Worm (Caenorhabditis elegans): ENCODE results near the gene mfsd-11.

Gene mfsd-11

DNA sequence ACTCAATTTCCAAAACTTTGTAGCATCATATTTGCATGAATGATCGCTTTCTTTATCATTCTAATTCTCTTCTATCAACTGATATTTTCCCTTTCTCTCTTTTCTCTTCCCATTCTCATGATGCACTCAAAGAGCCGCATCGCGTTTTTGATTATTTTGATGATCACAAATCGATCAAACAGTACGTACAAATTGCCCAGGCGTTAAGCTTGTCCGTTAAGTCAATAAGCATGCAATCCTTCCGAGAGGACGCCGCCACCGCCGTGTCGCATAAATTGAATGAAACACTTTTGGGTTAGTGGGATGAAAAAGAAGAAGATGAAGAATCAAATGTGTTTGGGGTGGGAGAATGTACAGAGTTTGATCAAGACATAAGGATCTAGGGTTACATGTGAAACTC lies 27.7 kb upstream of the mfsd-11 start:
- no peak for TF ChIP-seq grh-1 (GFP tag; IDR thresholded peaks at IDR 0.05)
- TF ChIP-seq C16A3.4 (tag; optimal IDR thresholded peaks at IDR 0.05), result no peak
- peak; percentile 16 for TF ChIP-seq lin-14 (GFP tag; optimal IDR thresholded peaks at IDR 0.05)
- TF ChIP-seq nhr-90 (tag; optimal IDR thresholded peaks at IDR 0.05; ENCODE audit: poor library complexity), result no peak
- no peak for TF ChIP-seq nhr-77 (tag; optimal IDR thresholded peaks at IDR 0.05)
- TF ChIP-seq tbx-2 (tag; optimal IDR thresholded peaks at IDR 0.05), result no peak
- TF ChIP-seq aly-2 (tag; optimal IDR thresholded peaks at IDR 0.05), result no peak
- TF ChIP-seq dsc-1 (tag; optimal IDR thresholded peaks at IDR 0.05), result peak; percentile 63
- peak; percentile 24 for TF ChIP-seq blmp-1 (tag; optimal IDR thresholded peaks at IDR 0.05)

DNA sequence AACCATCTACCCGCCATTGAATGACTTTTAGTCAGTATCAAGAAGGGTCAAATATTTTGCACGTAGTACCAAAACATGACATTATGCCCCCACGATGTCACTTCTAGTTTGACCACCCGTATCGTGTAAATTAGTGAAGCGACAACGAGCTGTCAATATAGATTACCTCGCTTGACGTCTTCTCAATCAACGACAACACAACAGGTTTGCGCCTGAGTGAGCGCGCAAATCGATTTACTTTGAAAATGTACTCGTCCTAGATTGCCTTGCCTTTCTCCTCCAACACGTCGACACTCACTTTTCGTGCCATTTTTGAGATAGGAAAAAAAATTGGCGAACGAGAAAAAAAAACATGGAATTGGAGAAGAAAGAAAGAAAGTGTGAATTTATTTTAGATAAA lies 26.8 kb upstream of the mfsd-11 start:
- TF ChIP-seq hlh-4 (tag; optimal IDR thresholded peaks at IDR 0.05) (no peak), alr-1 (tag; optimal IDR thresholded peaks at IDR 0.05; ENCODE audit: borderline replicate concordance) (no peak), ceh-90 (tag; optimal IDR thresholded peaks at IDR 0.05) (no peak), aly-2 (tag; optimal IDR thresholded peaks at IDR 0.05) (no peak), nhr-12 (tag; optimal IDR thresholded peaks at IDR 0.05) (no peak), dsc-1 (tag; optimal IDR thresholded peaks at IDR 0.05) (no peak), unc-130 (tag; optimal IDR thresholded peaks at IDR 0.05) (peak; percentile 74), unc-86 (tag; optimal IDR thresholded peaks at IDR 0.05) (no peak), egl-27 (tag; optimal IDR thresholded peaks at IDR 0.05) (no peak), nhr-90 (tag; optimal IDR thresholded peaks at IDR 0.05; ENCODE audit: poor library complexity) (peak; percentile 40), nhr-20 (tag; optimal IDR thresholded peaks at IDR 0.05) (peak; percentile 80), nhr-19 (GFP tag; conservative IDR thresholded peaks at IDR 0.05) (peak; percentile 48), lir-3 (tag; optimal IDR thresholded peaks at IDR 0.05; ENCODE audit: poor library complexity) (no peak), lin-39 (tag; optimal IDR thresholded peaks at IDR 0.05) (no peak), mep-1 (tag; optimal IDR thresholded peaks at IDR 0.05) (peak; percentile 63), zip-4 (GFP tag; optimal IDR thresholded peaks at IDR 0.05) (no peak), snu-23 (GFP tag; optimal IDR thresholded peaks at IDR 0.05) (peak; percentile 53), pax-3 (tag; optimal IDR thresholded peaks at IDR 0.05) (no peak), tbx-2 (tag; optimal IDR thresholded peaks at IDR 0.05) (peak; percentile 65), mdl-1 (tag; optimal IDR thresholded peaks at IDR 0.05) (peak in 1 of 2 experiments; percentile 1), unc-30 (tag; optimal IDR thresholded peaks at IDR 0.05) (no peak), fkh-4 (tag; optimal IDR thresholded peaks at IDR 0.05; ENCODE audit: borderline replicate concordance) (no peak), nhr-71 (tag; optimal IDR thresholded peaks at IDR 0.05) (peak; percentile 62), ceh-82 (tag; optimal IDR thresholded peaks at IDR 0.05) (peak in 1 of 3 experiments; percentile 25), lin-35 (GFP tag; optimal IDR thresholded peaks at IDR 0.05) (peak; percentile 1 to 44), grh-1 (GFP tag; IDR thresholded peaks at IDR 0.05) (peak; percentile 89), nhr-85 (tag) (peak; percentile 96), elt-2 (tag; optimal IDR thresholded peaks at IDR 0.05) (no peak), isw-1 (GFP tag; IDR thresholded peaks at IDR 0.05) (no peak), ceh-8 (GFP tag; optimal IDR thresholded peaks at IDR 0.05) (peak; percentile 65), unc-62 (GFP tag; optimal IDR thresholded peaks at IDR 0.05) (no peak), unc-98 (GFP tag; IDR thresholded peaks at IDR 0.05) (no peak), xbp-1 (tag; optimal IDR thresholded peaks at IDR 0.05) (peak; percentile 11), ama-1 (optimal IDR thresholded peaks at IDR 0.05) (no peak), lsy-2 (tag; optimal IDR thresholded peaks at IDR 0.05) (peak in 1 of 2 experiments; percentile 52), pag-3 (tag; optimal IDR thresholded peaks at IDR 0.05; ENCODE audit: borderline replicate concordance, insufficient read depth) (peak; percentile 2), hpl-2 (GFP tag; optimal IDR thresholded peaks at IDR 0.05) (no peak), nhr-76 (tag; optimal IDR thresholded peaks at IDR 0.05) (no peak), nhr-84 (tag; optimal IDR thresholded peaks at IDR 0.05) (no peak), snpc-4 (tag; optimal IDR thresholded peaks at IDR 0.05) (no peak), Y116A8C.19 (tag; optimal IDR thresholded peaks at IDR 0.05; ENCODE audit: borderline replicate concordance) (no peak), ceh-88 (GFP tag; IDR thresholded peaks at IDR 0.05) (no peak), efl-1 (optimal IDR thresholded peaks at IDR 0.05) (no peak), efl-1 (GFP tag; optimal IDR thresholded peaks at IDR 0.05 in 1 of 2) (no peak), lin-13 (GFP tag; optimal IDR thresholded peaks at IDR 0.05) (peak; percentile 13), C34B4.2 (tag; optimal IDR thresholded peaks at IDR 0.05) (no peak), irx-1 (tag; optimal IDR thresholded peaks at IDR 0.05) (no peak)

Data from whole organism, L1 larva.